Fruit fly (Drosophila melanogaster): ENCODE data around the gene Fadd.

Fadd gene

dm6 chr3R:22035552-22035951 is 1.3 kb downstream of the Fadd start:
- TF ChIP-seq Smox (GFP tag; optimal IDR thresholded peaks at IDR 0.05) (no peak), CG32006 (GFP tag; optimal IDR thresholded peaks at IDR 0.05) (no peak), Hr38 (GFP tag; optimal IDR thresholded peaks at IDR 0.05) (no peak), dsx (GFP tag; optimal IDR thresholded peaks at IDR 0.05; ENCODE audit: poor library complexity, severe bottlenecking) (no peak), CG6163 (GFP tag; IDR thresholded peaks at IDR 0.05) (no peak), fkh (GFP tag; optimal IDR thresholded peaks at IDR 0.05) (no peak), Hr39 (GFP tag; optimal IDR thresholded peaks at IDR 0.05) (no peak), Sox102F (GFP tag; optimal IDR thresholded peaks at IDR 0.05) (no peak)

dm6 chr3R:22039480-22039879 is 5.2 kb downstream of the Fadd start:
- TF ChIP-seq CG8632 (GFP tag; optimal IDR thresholded peaks at IDR 0.05) (no peak), Ets96B (tag; optimal IDR thresholded peaks at IDR 0.05) (peak; percentile 42), Eip78C (GFP tag) (peak; percentile 92), CG6276 (GFP tag; optimal IDR thresholded peaks at IDR 0.05) (no peak), CG3919 (GFP tag; optimal IDR thresholded peaks at IDR 0.05) (peak; percentile 78), Sox14 (GFP tag; optimal IDR thresholded peaks at IDR 0.05) (peak; percentile 81), Met (GFP tag; optimal IDR thresholded peaks at IDR 0.05) (no peak), Sox102F (GFP tag; optimal IDR thresholded peaks at IDR 0.05) (no peak), CG11762 (GFP tag; optimal IDR thresholded peaks at IDR 0.05; ENCODE audit: insufficient read depth) (no peak), CG16779 (tag; optimal IDR thresholded peaks at IDR 0.05) (no peak), cyc (GFP tag; optimal IDR thresholded peaks at IDR 0.05) (peak; percentile 66), topi (GFP tag; optimal IDR thresholded peaks at IDR 0.05) (peak; percentile 72), CG32006 (GFP tag; optimal IDR thresholded peaks at IDR 0.05) (peak; percentile 86), Gug (GFP tag; IDR thresholded peaks at IDR 0.05) (peak; percentile 71), esn (GFP tag; optimal IDR thresholded peaks at IDR 0.05) (peak; percentile 71), OdsH (GFP tag; optimal IDR thresholded peaks at IDR 0.05) (no peak), CG10669 (GFP tag; optimal IDR thresholded peaks at IDR 0.05) (no peak), achi (GFP tag; optimal IDR thresholded peaks at IDR 0.05) (peak; percentile 80), Hr38 (GFP tag; optimal IDR thresholded peaks at IDR 0.05) (no peak), Eip93F (GFP tag; optimal IDR thresholded peaks at IDR 0.05) (no peak), eg (GFP tag; IDR thresholded peaks at IDR 0.05) (peak; percentile 94), CG6808 (GFP tag; optimal IDR thresholded peaks at IDR 0.05) (peak; percentile 21), Lpt (GFP tag; optimal IDR thresholded peaks at IDR 0.05) (peak; percentile 78), Hr39 (GFP tag; optimal IDR thresholded peaks at IDR 0.05) (no peak), Smox (GFP tag; optimal IDR thresholded peaks at IDR 0.05) (no peak), CG8119 (GFP tag; IDR thresholded peaks at IDR 0.05) (peak; percentile 94), CG6163 (GFP tag; IDR thresholded peaks at IDR 0.05) (peak; percentile 90), Blimp-1 (GFP tag; optimal IDR thresholded peaks at IDR 0.05) (no peak), CG6792 (GFP tag; optimal IDR thresholded peaks at IDR 0.05) (peak; percentile 70), dac (GFP tag; optimal IDR thresholded peaks at IDR 0.05) (peak; percentile 54), dsx (GFP tag; optimal IDR thresholded peaks at IDR 0.05; ENCODE audit: poor library complexity, severe bottlenecking) (peak; percentile 11), CG15336 (GFP tag; IDR thresholded peaks at IDR 0.05) (peak; percentile 95), CG7368 (GFP tag; optimal IDR thresholded peaks at IDR 0.05) (peak; percentile 75), salr (GFP tag; optimal IDR thresholded peaks at IDR 0.05) (no peak), pdm3 (GFP tag; optimal IDR thresholded peaks at IDR 0.05) (no peak), net (GFP tag; optimal IDR thresholded peaks at IDR 0.05) (peak; percentile 84), CG1621 (tag; optimal IDR thresholded peaks at IDR 0.05) (no peak), ss (GFP tag; optimal IDR thresholded peaks at IDR 0.05) (no peak), Eip75B (GFP tag; optimal IDR thresholded peaks at IDR 0.05) (no peak), CG6854 (GFP tag; optimal IDR thresholded peaks at IDR 0.05) (no peak), CG10631 (GFP tag; optimal IDR thresholded peaks at IDR 0.05) (no peak), CG8319 (GFP tag; optimal IDR thresholded peaks at IDR 0.05) (no peak), CG4318 (GFP tag; optimal IDR thresholded peaks at IDR 0.05) (no peak), acj6 (GFP tag; optimal IDR thresholded peaks at IDR 0.05) (no peak), vri (GFP tag; optimal IDR thresholded peaks at IDR 0.05) (no peak), CG34406 (GFP tag; optimal IDR thresholded peaks at IDR 0.05) (peak; percentile 71), CG31627 (GFP tag; optimal IDR thresholded peaks at IDR 0.05) (peak; percentile 70), fd85E (GFP tag; optimal IDR thresholded peaks at IDR 0.05) (no peak)

Data from whole organism, prepupa.